Fruit fly (Drosophila melanogaster) whole organism, wandering third instar larva: ENCODE measurements around the gene CG10550.

ENCODE experiments used
- Abd-B ChIP-seq: fragments of >200 bp; optimal IDR thresholded peaks from 2 replicates; lab custom pipeline; 2017; ENCODE audit warnings: missing biosample characterization, missing genetic modification characterization
- CG32264 ChIP-seq: fragments of 200-800 bp; sonication (Bioruptor generic); optimal IDR thresholded peaks from 2 replicates; lab custom pipeline; 2016; ENCODE audit warnings: missing biosample characterization, missing genetic modification characterization
- CG9705 ChIP-seq: fragments of 200-800 bp; sonication (Bioruptor generic); optimal IDR thresholded peaks from 2 replicates; lab custom pipeline; 2018; ENCODE audit warnings: missing biosample characterization, mild to moderate bottlenecking, missing genetic modification characterization
- CrebA ChIP-seq: fragments of 200-800 bp; sonication (Bioruptor generic); optimal IDR thresholded peaks from 2 replicates; lab custom pipeline; 2016; ENCODE audit warnings: missing biosample characterization, mild to moderate bottlenecking, missing genetic modification characterization, borderline replicate concordance
- Dfd ChIP-seq: fragments of >200 bp; optimal IDR thresholded peaks from 2 replicates; lab custom pipeline; 2017; ENCODE audit warnings: missing biosample characterization, missing genetic modification characterization
- Dif ChIP-seq: fragments of 200-275, 200-300 bp; sonication (Bioruptor generic); optimal IDR thresholded peaks from 2 replicates; lab custom pipeline; 2018; ENCODE audit warnings: missing biosample characterization, missing genetic modification characterization; ENCODE audit not compliant: partially characterized antibody
- GATAd ChIP-seq: sonication (Bioruptor generic); optimal IDR thresholded peaks from 2 replicates; lab custom pipeline; 2016; ENCODE audit warnings: missing biosample characterization, missing genetic modification characterization
- Hnf4 ChIP-seq: fragments of 200-800 bp; sonication (Bioruptor generic); optimal IDR thresholded peaks from 2 replicates; lab custom pipeline; 2016; ENCODE audit warnings: missing biosample characterization, mild to moderate bottlenecking, missing genetic modification characterization
- Hr78 ChIP-seq: fragments of >200 bp; optimal IDR thresholded peaks from 2 replicates; lab custom pipeline; 2017; ENCODE audit warnings: missing biosample characterization, missing genetic modification characterization
- Mio ChIP-seq: sonication (Bioruptor generic); optimal IDR thresholded peaks from 2 replicates; lab custom pipeline; 2016; ENCODE audit warnings: missing biosample characterization, missing genetic modification characterization
- Myc ChIP-seq: fragments of >200 bp; optimal IDR thresholded peaks from 2 replicates; lab custom pipeline; 2017
- N ChIP-seq: fragments of >200 bp; optimal IDR thresholded peaks from 2 replicates; lab custom pipeline; 2018; ENCODE audit warnings: missing biosample characterization, missing external identifiers, missing genetic modification characterization
- OdsH ChIP-seq: fragments of 200-800 bp; sonication (Bioruptor generic); optimal IDR thresholded peaks from 2 replicates; lab custom pipeline; 2016; ENCODE audit warnings: missing biosample characterization, mild to moderate bottlenecking, missing genetic modification characterization
- Rel ChIP-seq, 2 experiments: fragments of 200-800 bp; sonication (Bioruptor generic) in 1 of 2; optimal IDR thresholded peaks; 2 replicates in 1 of 2; 3 replicates in 1 of 2; lab custom pipeline; 2016 to 2019; ENCODE audit warnings: mild to moderate bottlenecking in 2 of 2, missing biosample characterization in 2 of 2, missing genetic modification characterization in 2 of 2, moderate library complexity in 1 of 2
- Sp1 ChIP-seq: fragments of 200-800 bp; sonication (Bioruptor generic); optimal IDR thresholded peaks from 3 replicates; lab custom pipeline; 2019; ENCODE audit warnings: missing biosample characterization, mild to moderate bottlenecking, missing genetic modification characterization, moderate library complexity
- Vsx2 ChIP-seq: fragments of 200-300, 225-300 bp; sonication (Bioruptor generic); optimal IDR thresholded peaks from 2 replicates; lab custom pipeline; 2018; ENCODE audit warnings: missing biosample characterization, missing genetic modification characterization; ENCODE audit not compliant: partially characterized antibody
- br ChIP-seq: fragments of 200-800 bp; sonication (Bioruptor generic); optimal IDR thresholded peaks from 2 replicates; lab custom pipeline; 2016; ENCODE audit warnings: missing biosample characterization, missing genetic modification characterization
- brk ChIP-seq: fragments of 200-800 bp; sonication (Bioruptor generic); optimal IDR thresholded peaks from 2 replicates; lab custom pipeline; 2016; ENCODE audit warnings: missing biosample characterization, mild to moderate bottlenecking, missing genetic modification characterization
- dl ChIP-seq, 2 experiments: fragments of 175-275, 200-275 bp in 1 of 2; fragments of 200-275 bp in 1 of 2; sonication (Bioruptor generic); optimal IDR thresholded peaks; lab custom pipeline; 2018; ENCODE audit warnings: mild to moderate bottlenecking in 2 of 2, missing biosample characterization in 2 of 2, missing genetic modification characterization in 2 of 2, moderate library complexity in 2 of 2; ENCODE audit not compliant: partially characterized antibody in 2 of 2, insufficient read depth in 1 of 2
- dmrt93B ChIP-seq: fragments of 200-800 bp; sonication (Bioruptor generic); optimal IDR thresholded peaks from 2 replicates; lab custom pipeline; 2018; ENCODE audit warnings: missing biosample characterization, mild to moderate bottlenecking, missing genetic modification characterization
- dsf ChIP-seq: sonication (Bioruptor generic); optimal IDR thresholded peaks from 2 replicates; lab custom pipeline; 2016; ENCODE audit warnings: missing biosample characterization, missing genetic modification characterization, borderline replicate concordance
- ey ChIP-seq: fragments of 200-800 bp; sonication (Bioruptor generic); optimal IDR thresholded peaks from 2 replicates; lab custom pipeline; 2016; ENCODE audit warnings: missing biosample characterization, missing genetic modification characterization
- foxo ChIP-seq, 2 experiments: fragments of 200-800 bp; sonication (Bioruptor generic); optimal IDR thresholded peaks; 2 replicates in 1 of 2; 3 replicates in 1 of 2; lab custom pipeline; 2016 to 2017; ENCODE audit warnings: missing biosample characterization in 2 of 2, missing genetic modification characterization in 2 of 2
- fru ChIP-seq: fragments of 200-800 bp; sonication (Bioruptor generic); optimal IDR thresholded peaks from 3 replicates; lab custom pipeline; 2016; ENCODE audit warnings: missing biosample characterization, mild to moderate bottlenecking, missing genetic modification characterization
- h ChIP-seq: fragments of 200-800 bp; sonication (Bioruptor generic); optimal IDR thresholded peaks from 3 replicates; lab custom pipeline; 2016; ENCODE audit warnings: missing biosample characterization, mild to moderate bottlenecking, missing genetic modification characterization
- jim ChIP-seq: fragments of 175-275, 200-325 bp; sonication (Bioruptor generic); optimal IDR thresholded peaks from 2 replicates; lab custom pipeline; 2016; ENCODE audit warnings: missing biosample characterization, mild to moderate bottlenecking, missing genetic modification characterization
- lola ChIP-seq: fragments of >200 bp; optimal IDR thresholded peaks from 2 replicates; lab custom pipeline; 2017; ENCODE audit warnings: missing biosample characterization, missing genetic modification characterization
- psq ChIP-seq: fragments of 200-800 bp; sonication (Bioruptor generic); optimal IDR thresholded peaks from 3 replicates; lab custom pipeline; 2017; ENCODE audit warnings: missing biosample characterization, mild to moderate bottlenecking, missing genetic modification characterization, moderate library complexity
- rgr ChIP-seq: fragments of 200-800 bp; sonication (Bioruptor generic); optimal IDR thresholded peaks from 3 replicates; lab custom pipeline; 2016; ENCODE audit warnings: missing biosample characterization, mild to moderate bottlenecking, missing genetic modification characterization
- sage ChIP-seq: fragments of 200-800 bp; sonication (Bioruptor generic); optimal IDR thresholded peaks from 2 replicates; lab custom pipeline; 2016; ENCODE audit warnings: missing biosample characterization, mild to moderate bottlenecking, missing genetic modification characterization
- sv ChIP-seq: fragments of 200-800 bp; sonication (Bioruptor generic); optimal IDR thresholded peaks from 3 replicates; lab custom pipeline; 2016; ENCODE audit warnings: missing biosample characterization, missing genetic modification characterization
- tai ChIP-seq: sonication (Bioruptor generic); optimal IDR thresholded peaks from 2 replicates; lab custom pipeline; 2016; ENCODE audit warnings: missing biosample characterization, missing genetic modification characterization
- usp ChIP-seq: fragments of >200 bp; optimal IDR thresholded peaks from 2 replicates; lab custom pipeline; 2017; ENCODE audit warnings: missing biosample characterization, missing genetic modification characterization
- woc ChIP-seq: sonication (Bioruptor generic); optimal IDR thresholded peaks from 2 replicates; lab custom pipeline; 2016; ENCODE audit warnings: missing biosample characterization, mild to moderate bottlenecking, missing genetic modification characterization

Gene CG10550

DNA sequence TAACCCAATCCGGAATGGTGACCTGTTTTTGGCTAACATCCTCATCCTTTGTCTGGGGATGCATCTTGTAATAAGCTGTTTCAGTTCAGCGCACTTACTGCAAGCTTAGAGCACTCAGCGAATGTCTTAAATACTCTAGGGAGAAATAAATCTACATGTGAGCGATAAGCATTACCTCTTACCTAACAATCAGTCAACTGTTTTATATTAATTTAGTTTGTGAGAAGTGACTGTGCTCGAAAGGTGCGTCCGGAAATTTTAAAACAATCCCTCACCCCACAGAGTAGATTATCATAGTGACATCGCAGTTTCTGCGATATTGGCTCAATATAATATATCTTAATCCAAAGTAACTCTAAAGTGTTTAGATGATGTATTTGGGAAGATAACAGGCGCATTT is 9.8 kb upstream of the CG10550 start, which contains the start of gene CG10553:
TSS of gene CG10553 (minus strand) at position 101 of the 400 bp plus-strand sequence.
- TF ChIP-seq psq (GFP tag; lab: Kevin White, UChicago): no peak
- TF ChIP-seq Mio (GFP tag; lab: Kevin White, UChicago): no peak
- no peak for TF ChIP-seq brk (GFP tag; lab: Kevin White, UChicago)
- no peak for TF ChIP-seq OdsH (GFP tag; lab: Kevin White, UChicago)
- no peak for TF ChIP-seq h
- no peak for TF ChIP-seq dmrt93B (GFP tag; lab: Kevin White, UChicago)
- TF ChIP-seq Myc (lab: Kevin White, UChicago): no peak
- TF ChIP-seq GATAd (GFP tag; lab: Kevin White, UChicago): no peak
- TF ChIP-seq Sp1 (GFP tag; lab: Kevin White, UChicago): no peak
- TF ChIP-seq dl (GFP tag; optimal IDR thresholded peaks at IDR 0.05; lab: Kevin White, UChicago; ENCODE audit: insufficient read depth in 1 of 2, partially characterized antibody in 2 of 2): no peak
- TF ChIP-seq jim (GFP tag; lab: Kevin White, UChicago): no peak
- no peak for TF ChIP-seq N
- TF ChIP-seq, all 38 proteins: peak for 0

DNA sequence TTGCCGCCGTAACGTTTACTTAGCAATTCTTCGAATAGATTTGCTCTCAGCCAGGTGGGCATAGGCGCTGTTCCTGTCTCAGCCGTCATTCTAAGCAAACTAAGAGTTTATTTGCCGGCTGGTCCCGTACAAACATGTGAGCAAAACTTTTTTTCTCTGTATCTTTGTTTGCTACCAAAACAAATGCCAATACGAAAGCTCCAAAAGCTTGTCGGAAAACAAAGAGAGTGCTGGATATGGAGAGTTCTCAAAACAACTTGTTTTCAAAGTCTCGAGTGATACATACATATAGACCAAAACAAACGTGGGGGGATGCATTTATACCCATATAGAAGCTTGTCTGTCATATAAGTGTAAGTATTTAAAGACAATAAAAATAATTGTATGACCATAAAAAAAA is 7.8 kb upstream of the CG10550 start, which contains the start of gene CG10559:
TSS of gene CG10559 (minus strand) at position 101 of the 400 bp plus-strand sequence.
- TF ChIP-seq Dif (GFP tag; lab: Kevin White, UChicago) (peak; percentile 49), CG9705 (GFP tag; lab: Kevin White, UChicago) (no peak)
- TF ChIP-seq, all 38 proteins: peak for 1

dm6 chr3R:25313771-25314170 is 5.6 kb upstream of the CG10550 start, which contains the start of gene CG31087:
Gene CG31087, minus strand, starts transcription at chr3R:25313833.
- no peak for TF ChIP-seq tai
- no peak for TF ChIP-seq Dif (GFP tag; lab: Kevin White, UChicago)
- TF ChIP-seq Abd-B (GFP tag; lab: Kevin White, UChicago): no peak
- TF ChIP-seq Rel (GFP tag; optimal IDR thresholded peaks at IDR 0.05; lab: Kevin White, UChicago): no peak
- peak; percentile 91 for TF ChIP-seq Rel (tag; optimal IDR thresholded peaks at IDR 0.05; lab: Kevin White, UChicago)
- no peak for TF ChIP-seq sv (GFP tag; lab: Kevin White, UChicago)
- no peak for TF ChIP-seq N
- no peak for TF ChIP-seq dmrt93B (GFP tag; lab: Kevin White, UChicago)
- no peak for TF ChIP-seq usp (GFP tag; lab: Kevin White, UChicago)
- no peak for TF ChIP-seq fru (GFP tag; lab: Kevin White, UChicago)
- TF ChIP-seq ey: no peak
- TF ChIP-seq Hr78 (GFP tag; lab: Kevin White, UChicago): no peak
- TF ChIP-seq jim (GFP tag; lab: Kevin White, UChicago): no peak
- no peak for TF ChIP-seq foxo (GFP tag; optimal IDR thresholded peaks at IDR 0.05; lab: Kevin White, UChicago)
- peak; percentile 19 for TF ChIP-seq h
- TF ChIP-seq psq (GFP tag; lab: Kevin White, UChicago): peak; percentile 81
- TF ChIP-seq brk (GFP tag; lab: Kevin White, UChicago): no peak
- no peak for TF ChIP-seq Sp1 (GFP tag; lab: Kevin White, UChicago)
- TF ChIP-seq dl (GFP tag; optimal IDR thresholded peaks at IDR 0.05; lab: Kevin White, UChicago; ENCODE audit: insufficient read depth in 1 of 2, partially characterized antibody in 2 of 2): no peak
- TF ChIP-seq Vsx2 (GFP tag; lab: Kevin White, UChicago): peak; percentile 40

- TF ChIP-seq rgr (GFP tag; lab: Kevin White, UChicago) (no peak), lola (GFP tag; lab: Kevin White, UChicago) (no peak), Abd-B (GFP tag; lab: Kevin White, UChicago) (no peak), fru (GFP tag; lab: Kevin White, UChicago) (no peak), dl (GFP tag; optimal IDR thresholded peaks at IDR 0.05; lab: Kevin White, UChicago; ENCODE audit: insufficient read depth in 1 of 2, partially characterized antibody in 2 of 2) (no peak), Hnf4 (no peak), br (GFP tag; lab: Kevin White, UChicago) (no peak), CG32264 (no peak), sage (GFP tag; lab: Kevin White, UChicago) (no peak), Vsx2 (GFP tag; lab: Kevin White, UChicago) (no peak), Dif (GFP tag; lab: Kevin White, UChicago) (no peak), dsf (GFP tag; lab: Kevin White, UChicago) (no peak), Dfd (GFP tag; lab: Kevin White, UChicago) (no peak), tai (no peak), CrebA (GFP tag; lab: Kevin White, UChicago) (no peak), usp (GFP tag; lab: Kevin White, UChicago) (no peak), N (no peak), Myc (lab: Kevin White, UChicago) (no peak), OdsH (GFP tag; lab: Kevin White, UChicago) (no peak), woc (GFP tag; lab: Kevin White, UChicago) (no peak)
These were observed 4.4 kb upstream of the CG10550 start for dm6 chr3R:25312583-25312982.
